Worm (Caenorhabditis elegans) whole organism, young adult: ENCODE results near the gene gly-6.

Experiments
- B0261.1 ChIP-seq: sonication (generic microtip); optimal IDR thresholded peaks from 2 replicates; lab custom pipeline; 2016; ENCODE audit warnings: mild to moderate bottlenecking, missing genetic modification characterization, moderate library complexity, missing compliant biosample characterization
- ceh-91 ChIP-seq: fragments of 200-800 bp; sonication (Bioruptor generic); IDR thresholded peaks from 2 replicates; pipeline ENCODE4 v1.3.6; 2022; ENCODE audit warnings: missing genetic modification reagents, missing genetic modification characterization, missing compliant biosample characterization

DNA sequence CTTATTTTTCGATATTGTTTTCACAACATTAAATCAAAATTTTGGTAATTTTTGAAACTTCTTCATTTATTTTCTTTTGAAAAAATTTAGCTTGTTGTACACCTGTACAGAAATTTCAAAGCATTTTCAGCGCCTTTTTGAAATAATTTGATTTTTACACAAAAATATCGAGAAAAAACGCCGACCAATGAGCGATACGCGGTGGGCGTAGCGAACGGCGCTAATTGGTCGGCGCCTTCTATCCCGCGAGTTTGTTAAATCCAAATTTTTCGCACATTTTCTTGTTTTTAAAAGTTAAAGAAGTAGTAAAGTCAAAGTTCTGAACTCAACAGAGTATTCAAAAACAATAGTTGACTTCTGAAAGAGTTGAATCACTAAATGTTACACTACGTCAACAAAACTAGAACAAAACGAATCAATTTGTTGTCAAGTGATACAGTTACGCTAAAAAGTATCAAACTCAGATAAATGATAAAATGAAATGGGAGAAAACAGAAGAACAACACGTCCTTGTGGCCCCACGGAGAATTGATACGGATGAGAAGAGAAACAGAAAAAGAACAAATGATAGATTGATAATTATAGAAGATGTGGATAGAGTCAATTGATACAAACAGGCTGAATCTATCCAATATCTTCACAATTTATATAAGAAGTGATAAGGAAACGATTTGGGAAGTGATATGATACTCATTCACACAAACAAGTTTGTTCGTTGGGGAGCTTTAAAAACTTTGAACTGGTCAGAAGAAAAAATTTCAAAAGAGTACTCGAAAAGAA is 2.6 kb downstream of the gly-6 start:
- no peak for TF ChIP-seq ceh-91 (GFP tag; lab: Robert Waterston, UW)
- TF ChIP-seq B0261.1 (tag; lab: Kevin White, UChicago), result no peak
